Worm (Caenorhabditis elegans): ENCODE measurements around the gene K08F11.1.

K08F11.1 gene

DNA sequence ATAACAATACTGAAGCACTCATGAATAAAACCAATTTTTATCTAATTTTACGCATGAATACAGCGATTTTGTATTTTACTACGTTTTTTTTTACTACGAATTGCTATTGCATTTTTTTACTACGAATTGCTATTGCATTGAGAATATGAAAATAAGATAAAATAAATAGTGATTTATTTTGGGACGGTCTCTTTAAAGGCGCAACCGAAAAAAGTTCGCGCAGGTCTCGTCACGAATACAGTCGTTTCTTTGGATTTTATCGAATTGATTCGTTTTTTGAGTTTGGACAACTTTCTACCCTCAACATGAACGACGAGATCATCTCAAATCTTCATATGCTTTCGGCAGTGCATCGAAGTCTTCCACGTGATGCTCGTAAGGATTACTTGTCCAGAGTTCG, 27.2 kb downstream of the K08F11.1 start, which contains the start of gene Y17G9B.4:
Y17G9B.4 (plus strand) TSS at position 306 of the 400 bp plus-strand sequence.
- TF ChIP-seq lin-13 (GFP tag; optimal IDR thresholded peaks at IDR 0.05) = no peak
- TF ChIP-seq Y55F3AM.14 (GFP tag; optimal IDR thresholded peaks at IDR 0.05) = no peak
- no peak for TF ChIP-seq ZK546.5 (tag; optimal IDR thresholded peaks at IDR 0.05)
- TF ChIP-seq elt-1 (tag; optimal IDR thresholded peaks at IDR 0.05) = no peak
- TF ChIP-seq sem-4 (tag; optimal IDR thresholded peaks at IDR 0.05) = no peak
- TF ChIP-seq nhr-10 (tag; optimal IDR thresholded peaks at IDR 0.05) = no peak
- no peak for TF ChIP-seq mbf-1 (tag; optimal IDR thresholded peaks at IDR 0.05)
- TF ChIP-seq unc-39 (tag; optimal IDR thresholded peaks at IDR 0.05) = no peak
- no peak for TF ChIP-seq crh-2 (tag; optimal IDR thresholded peaks at IDR 0.05)
- TF ChIP-seq mdl-1 (tag; optimal IDR thresholded peaks at IDR 0.05) = no peak
- TF ChIP-seq lsy-2 (tag; optimal IDR thresholded peaks at IDR 0.05) = no peak
- TF ChIP-seq gmeb-1 (tag; optimal IDR thresholded peaks at IDR 0.05) = no peak
- no peak for TF ChIP-seq nhr-77 (tag; optimal IDR thresholded peaks at IDR 0.05)
- no peak for TF ChIP-seq sma-3 (GFP tag; optimal IDR thresholded peaks at IDR 0.05)
- no peak for TF ChIP-seq alr-1 (tag; optimal IDR thresholded peaks at IDR 0.05)
- TF ChIP-seq zag-1 (tag; optimal IDR thresholded peaks at IDR 0.05) = no peak
- TF ChIP-seq nhr-129 (tag; optimal IDR thresholded peaks at IDR 0.05) = no peak

DNA sequence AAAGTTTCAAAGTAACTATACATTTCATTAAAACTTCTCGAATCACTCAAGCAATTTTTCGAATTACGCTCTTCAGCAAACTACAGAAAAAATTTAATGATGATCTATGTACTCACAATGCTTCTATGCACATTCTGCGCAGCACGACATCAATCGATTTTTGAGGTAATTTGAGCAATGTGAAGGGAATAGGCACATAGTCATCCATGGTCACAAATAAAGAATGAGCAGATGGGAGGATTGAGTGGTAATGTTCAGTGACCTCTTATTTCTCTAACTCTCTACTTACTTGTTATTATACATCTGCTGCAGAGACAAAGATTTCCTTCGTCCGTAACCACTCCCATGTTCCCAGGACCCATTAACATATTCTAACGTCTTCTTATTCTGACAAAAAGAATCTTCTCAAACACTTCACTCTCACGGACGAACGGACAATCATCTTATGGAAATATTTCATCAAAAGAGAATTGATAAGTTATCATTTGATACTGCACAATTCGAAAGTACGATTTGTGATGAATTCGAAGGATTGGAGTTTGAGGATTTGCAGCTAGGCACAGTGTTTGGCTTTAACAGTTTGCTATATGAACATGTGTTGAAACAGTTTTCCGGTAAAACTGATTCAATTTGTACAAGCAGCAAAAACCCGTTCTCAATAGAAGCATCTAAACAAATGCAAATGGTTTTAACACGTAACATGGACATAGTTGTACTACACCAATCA, 31.4 kb downstream of the K08F11.1 start, which contains the start of the genes fbxb-77 and Y17G9B.11:
fbxb-77 (minus strand) TSS at position 229 of the 727 bp plus-strand sequence.
Y17G9B.11 (plus strand) TSS at position 677 of the 727 bp plus-strand sequence.
- TF ChIP-seq ztf-1 (GFP tag; conservative IDR thresholded peaks at IDR 0.05) (no peak), egl-27 (tag; optimal IDR thresholded peaks at IDR 0.05) (no peak), alr-1 (tag; optimal IDR thresholded peaks at IDR 0.05) (no peak), lin-11 (tag; optimal IDR thresholded peaks at IDR 0.05) (no peak), mdl-1 (tag; optimal IDR thresholded peaks at IDR 0.05) (no peak), C34F6.9 (tag; optimal IDR thresholded peaks at IDR 0.05) (no peak), sem-4 (tag; optimal IDR thresholded peaks at IDR 0.05) (no peak), blmp-1 (tag; optimal IDR thresholded peaks at IDR 0.05; ENCODE audit: insufficient read depth) (no peak), nhr-25 (tag; optimal IDR thresholded peaks at IDR 0.05) (no peak), nhr-77 (tag; optimal IDR thresholded peaks at IDR 0.05) (no peak), elt-3 (tag; optimal IDR thresholded peaks at IDR 0.05) (no peak), crh-2 (tag; optimal IDR thresholded peaks at IDR 0.05) (no peak), sma-9 (GFP tag; optimal IDR thresholded peaks at IDR 0.05) (no peak), sma-9 (tag; optimal IDR thresholded peaks at IDR 0.05) (no peak), nhr-23 (tag; optimal IDR thresholded peaks at IDR 0.05) (no peak), unc-55 (GFP tag; optimal IDR thresholded peaks at IDR 0.05) (no peak)

DNA sequence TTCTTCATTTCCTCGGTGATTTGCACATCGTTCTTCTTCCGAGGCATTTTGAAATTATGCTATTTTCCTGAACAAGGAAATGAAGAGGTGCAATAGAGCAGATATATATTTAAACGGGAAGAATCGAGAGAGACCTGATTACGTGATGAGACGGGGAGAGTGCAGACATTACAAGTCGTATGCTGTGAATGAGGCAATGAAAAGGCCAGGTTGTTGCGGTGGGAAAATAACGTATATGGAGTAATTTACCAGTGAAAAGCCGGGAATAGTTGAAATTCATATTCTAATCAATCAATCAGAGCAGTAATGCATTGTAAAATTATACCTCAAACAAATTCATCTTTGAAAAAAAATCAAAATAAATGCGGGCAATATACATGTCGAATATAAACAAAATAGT, 34.0 kb downstream of the K08F11.1 start, which contains the start of gene Y17G9B.8:
Y17G9B.8 (minus strand) TSS at position 182 of the 400 bp plus-strand sequence.
- TF ChIP-seq fos-1 (tag; optimal IDR thresholded peaks at IDR 0.05) = no peak
- peak in 1 of 2 experiments; percentile 24 for TF ChIP-seq lsy-2 (tag; optimal IDR thresholded peaks at IDR 0.05)
- TF ChIP-seq F13H6.1 (tag; optimal IDR thresholded peaks at IDR 0.05) = no peak
- no peak for TF ChIP-seq dmd-4 (tag; optimal IDR thresholded peaks at IDR 0.05)

DNA sequence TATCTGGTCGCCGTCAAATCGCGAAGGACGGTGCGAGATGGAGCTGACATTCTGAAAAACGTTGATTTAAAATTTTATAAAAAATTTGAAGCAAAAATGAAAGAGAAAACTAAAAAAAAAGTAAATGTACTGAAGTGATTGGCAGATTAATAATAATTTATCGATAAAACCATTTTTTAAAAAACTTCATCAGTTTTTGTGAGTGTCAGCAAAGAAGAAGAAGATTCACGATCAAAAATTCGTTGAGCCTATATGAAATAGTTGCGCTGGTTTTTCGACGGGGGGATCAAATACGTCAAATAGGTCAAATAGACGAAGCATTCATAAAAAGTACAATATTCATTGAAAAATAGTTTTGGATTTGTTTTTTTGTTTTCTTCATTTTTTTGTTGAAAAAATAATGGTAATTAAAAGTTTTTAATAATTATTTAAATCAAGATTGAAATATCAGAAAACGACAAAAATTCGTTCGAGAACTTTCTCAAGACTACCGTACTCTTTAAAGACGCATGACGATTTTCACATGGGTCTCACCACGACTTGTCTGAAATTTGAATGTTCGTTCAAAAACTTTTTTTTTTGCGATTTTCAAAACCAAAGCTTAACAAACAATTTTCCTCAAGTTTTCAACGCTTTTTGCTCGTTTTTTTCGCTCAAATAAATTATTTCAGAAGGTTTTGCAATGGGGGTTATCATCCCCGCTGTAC, 35.9 kb downstream of the K08F11.1 start, which contains the start of the genes memi-1 and cyp-31A3:
memi-1 (minus strand) TSS at position 51 of the 707 bp plus-strand sequence.
cyp-31A3 (plus strand) TSS at position 672 of the 707 bp plus-strand sequence.
- TF ChIP-seq nhr-23 (tag; optimal IDR thresholded peaks at IDR 0.05) = no peak
- TF ChIP-seq nhr-6 (tag; optimal IDR thresholded peaks at IDR 0.05) = no peak
- TF ChIP-seq lin-39 (tag; optimal IDR thresholded peaks at IDR 0.05) = no peak
- no peak for TF ChIP-seq ceh-16 (tag; optimal IDR thresholded peaks at IDR 0.05)
